Worm (Caenorhabditis elegans) whole organism, L2 larva: ENCODE results near the gene F15E6.4.

Experiments used
- gmeb-1 ChIP-seq: fragments of 150-350 bp; optimal IDR thresholded peaks from 2 replicates; lab custom pipeline; 2014; ENCODE audit warnings: missing biosample characterization, missing genetic modification characterization
- lin-13 ChIP-seq: fragments of 150-350 bp; optimal IDR thresholded peaks from 2 replicates; lab custom pipeline; 2014; ENCODE audit warnings: missing biosample characterization, missing genetic modification reagents, missing genetic modification characterization
- nhr-237 ChIP-seq: fragments of 150-350 bp; optimal IDR thresholded peaks from 2 replicates; lab custom pipeline; 2014; ENCODE audit warnings: missing biosample characterization, missing genetic modification characterization
- nhr-77 ChIP-seq: fragments of 150-350 bp; optimal IDR thresholded peaks from 2 replicates; lab custom pipeline; 2014; ENCODE audit warnings: missing biosample characterization, missing genetic modification characterization
- snpc-4 ChIP-seq: fragments of 150-350 bp; optimal IDR thresholded peaks from 2 replicates; lab custom pipeline; 2014; ENCODE audit warnings: missing biosample characterization, missing genetic modification characterization

DNA sequence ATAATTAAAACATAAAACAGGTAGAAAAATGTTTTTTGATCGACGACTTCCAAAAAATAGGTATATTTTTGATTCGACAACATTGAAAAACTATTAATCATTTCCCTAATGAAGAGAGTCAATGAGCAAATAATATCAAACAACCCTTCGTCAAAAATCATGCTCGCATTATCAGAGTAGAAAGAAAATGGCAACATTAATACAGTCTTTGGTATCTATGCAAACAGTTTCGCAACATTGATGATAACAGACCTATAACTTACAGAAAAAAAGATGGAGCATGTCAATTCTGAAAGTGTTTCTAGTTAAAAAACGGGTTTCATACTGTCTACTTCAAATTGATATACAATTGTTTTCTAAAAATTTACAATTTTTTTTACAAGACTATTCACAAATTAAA lies 6.3 kb upstream of the F15E6.4 start:
- TF ChIP-seq snpc-4 (no peak), lin-13 (no peak), gmeb-1 (tag; lab: Kevin White, UChicago) (peak; percentile 13), nhr-77 (tag; lab: Kevin White, UChicago) (no peak), nhr-237 (no peak)
